Worm (Caenorhabditis elegans) whole organism, L3 larva: ENCODE results near the gene F54E4.4.

Experiments
- R02D3.7 ChIP-seq: fragments of 150-350 bp; optimal IDR thresholded peaks from 2 replicates; lab custom pipeline; 2014; ENCODE audit warnings: missing biosample characterization, missing genetic modification characterization
- ZK546.5 ChIP-seq: sonication (generic microtip); optimal IDR thresholded peaks from 2 replicates; lab custom pipeline; 2017; ENCODE audit warnings: missing biosample characterization, missing genetic modification characterization
- ceh-28 ChIP-seq: fragments of 150-350 bp; optimal IDR thresholded peaks from 2 replicates; lab custom pipeline; 2014; ENCODE audit warnings: missing biosample characterization, missing genetic modification reagents, missing genetic modification characterization
- ceh-82 ChIP-seq: fragments of 150-350 bp; optimal IDR thresholded peaks from 2 replicates; lab custom pipeline; 2014; ENCODE audit warnings: missing biosample characterization, missing genetic modification characterization
- ceh-9 ChIP-seq: sonication (generic microtip); optimal IDR thresholded peaks from 2 replicates; lab custom pipeline; 2018; ENCODE audit warnings: missing biosample characterization, missing genetic modification characterization
- egl-5 ChIP-seq: fragments of 150-350 bp; optimal IDR thresholded peaks from 2 replicates; lab custom pipeline; 2017; ENCODE audit warnings: missing biosample characterization, missing genetic modification reagents, missing genetic modification characterization, inconsistent platforms
- elt-2 ChIP-seq: sonication (generic microtip); optimal IDR thresholded peaks from 2 replicates; lab custom pipeline; 2016; ENCODE audit warnings: missing genetic modification reagents, mild to moderate bottlenecking, missing genetic modification characterization, missing compliant biosample characterization
- elt-3 ChIP-seq, 3 experiments: fragments of 150-350 bp in 1 of 3; sonication (generic microtip) in 2 of 3; optimal IDR thresholded peaks; 2 replicates in 2 of 3; 4 replicates in 1 of 3; lab custom pipeline; 2014 to 2017; ENCODE audit warnings: missing biosample characterization in 3 of 3, missing genetic modification characterization in 3 of 3
- fkh-10 ChIP-seq: sonication (generic microtip); optimal IDR thresholded peaks from 2 replicates; lab custom pipeline; 2017; ENCODE audit warnings: missing biosample characterization, missing genetic modification reagents, missing genetic modification characterization
- fkh-2 ChIP-seq: fragments of 150-350 bp; optimal IDR thresholded peaks from 2 replicates; lab custom pipeline; 2014; ENCODE audit warnings: missing biosample characterization, missing genetic modification reagents, missing genetic modification characterization
- fos-1 ChIP-seq: fragments of 150-350 bp; optimal IDR thresholded peaks from 2 replicates; lab custom pipeline; 2014; ENCODE audit warnings: missing biosample characterization, missing genetic modification characterization
- hmg-11 ChIP-seq: sonication (generic microtip); optimal IDR thresholded peaks from 2 replicates; lab custom pipeline; 2016; ENCODE audit warnings: missing genetic modification characterization, missing compliant biosample characterization
- jun-1 ChIP-seq: fragments of 150-350 bp; optimal IDR thresholded peaks from 2 replicates; lab custom pipeline; 2014; ENCODE audit warnings: missing biosample characterization, missing genetic modification reagents, missing genetic modification characterization
- lin-15B ChIP-seq: fragments of 150-350 bp; optimal IDR thresholded peaks from 2 replicates; lab custom pipeline; 2014; ENCODE audit warnings: missing biosample characterization, missing genetic modification characterization
- lin-39 ChIP-seq: fragments of 150-350 bp; optimal IDR thresholded peaks from 2 replicates; lab custom pipeline; 2018; ENCODE audit warnings: missing biosample characterization, missing genetic modification reagents, missing genetic modification characterization
- lsy-12 ChIP-seq: sonication (generic microtip); optimal IDR thresholded peaks from 2 replicates; lab custom pipeline; 2016; ENCODE audit warnings: mild to moderate bottlenecking, missing genetic modification characterization, missing compliant biosample characterization
- nfya-1 ChIP-seq: sonication (generic microtip); optimal IDR thresholded peaks from 2 replicates; lab custom pipeline; 2017; ENCODE audit warnings: missing genetic modification characterization, mild to moderate bottlenecking, missing compliant biosample characterization, antibody characterized with exemption, moderate library complexity; ENCODE audit not compliant: insufficient read depth
- nhr-11 ChIP-seq: fragments of 150-350 bp; optimal IDR thresholded peaks from 2 replicates; lab custom pipeline; 2014; ENCODE audit warnings: missing biosample characterization, missing genetic modification characterization
- nhr-12 ChIP-seq: fragments of 150-350 bp; optimal IDR thresholded peaks from 2 replicates; lab custom pipeline; 2014; ENCODE audit warnings: missing biosample characterization, missing genetic modification characterization
- nhr-25 ChIP-seq: sonication (generic microtip); optimal IDR thresholded peaks from 2 replicates; lab custom pipeline; 2017; ENCODE audit warnings: missing biosample characterization, missing genetic modification characterization
- nhr-43 ChIP-seq: sonication (generic microtip); optimal IDR thresholded peaks from 2 replicates; lab custom pipeline; 2016; ENCODE audit warnings: mild to moderate bottlenecking, missing genetic modification characterization, missing compliant biosample characterization; ENCODE audit not compliant: poor library complexity, severe bottlenecking
- nhr-67 ChIP-seq: fragments of 150-350 bp; optimal IDR thresholded peaks from 2 replicates; lab custom pipeline; 2014; ENCODE audit warnings: missing biosample characterization, missing genetic modification characterization
- nhr-76 ChIP-seq: fragments of 150-350 bp; sonication (generic microtip); optimal IDR thresholded peaks from 5 replicates; lab custom pipeline; 2014; ENCODE audit warnings: missing biosample characterization, missing genetic modification characterization
- pha-4 ChIP-seq: fragments of 150-350 bp; optimal IDR thresholded peaks from 2 replicates; lab custom pipeline; 2014; ENCODE audit warnings: missing biosample characterization, missing genetic modification reagents, missing genetic modification characterization
- pqm-1 ChIP-seq: fragments of 150-350 bp; optimal IDR thresholded peaks from 2 replicates; lab custom pipeline; 2017; ENCODE audit warnings: missing biosample characterization, missing genetic modification characterization, inconsistent platforms
- snpc-4 ChIP-seq: fragments of 150-350 bp; optimal IDR thresholded peaks from 2 replicates; lab custom pipeline; 2014; ENCODE audit warnings: missing biosample characterization, missing genetic modification characterization
- tbx-2 ChIP-seq: sonication (generic microtip); optimal IDR thresholded peaks from 2 replicates; lab custom pipeline; 2016; ENCODE audit warnings: mild to moderate bottlenecking, missing genetic modification characterization, missing compliant biosample characterization
- unc-39 ChIP-seq: sonication (generic microtip); optimal IDR thresholded peaks from 4 replicates; lab custom pipeline; 2017; ENCODE audit warnings: missing biosample characterization, missing genetic modification characterization

The F54E4.4 gene

DNA sequence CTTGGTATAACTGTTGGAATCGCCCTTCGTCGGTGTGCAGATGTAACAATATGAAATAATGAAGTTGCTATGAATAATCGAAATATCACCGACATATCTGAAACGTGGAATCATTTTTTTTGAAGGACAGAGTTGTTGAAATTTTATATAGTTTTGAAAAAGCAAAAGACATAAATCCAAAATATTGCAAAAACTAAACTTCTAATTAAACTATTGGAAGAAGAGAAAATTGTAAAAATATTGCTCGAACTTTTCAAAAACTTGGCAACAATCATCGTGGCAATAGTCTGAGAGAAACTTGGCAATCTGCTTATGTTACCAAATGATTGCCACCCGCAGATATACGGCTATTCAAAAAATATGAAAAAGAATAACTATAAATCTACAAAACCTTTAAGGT, at the start of gene F54E4.4:
TSS of gene F54E4.4 (minus strand) at position 101 of the 400 bp plus-strand sequence.
- TF ChIP-seq unc-39 (no peak), egl-5 (tag; lab: Kevin White, UChicago) (no peak), fos-1 (no peak), ceh-9 (tag; lab: Kevin White, UChicago) (no peak), lsy-12 (tag; lab: Kevin White, UChicago) (no peak)

ce11 chrX:14694633-14695177, 49.4 kb upstream of the F54E4.4 start:
- TF ChIP-seq lin-15B (tag; lab: Kevin White, UChicago) (no peak), fkh-10 (GFP tag; lab: Kevin White, UChicago) (peak; percentile 15)
- TF ChIP-seq, all 47 proteins: peak for 1

ce11 chrX:14692905-14693304, 47.6 kb upstream of the F54E4.4 start, which contains the start of gene sox-3:
Gene sox-3 (minus strand): TSS chrX:14693005.
- TF ChIP-seq nfya-1 (tag; lab: Kevin White, UChicago) (peak; percentile 51), nhr-25 (tag; lab: Kevin White, UChicago) (no peak), pqm-1 (tag; lab: Kevin White, UChicago) (no peak), pha-4 (no peak)

DNA sequence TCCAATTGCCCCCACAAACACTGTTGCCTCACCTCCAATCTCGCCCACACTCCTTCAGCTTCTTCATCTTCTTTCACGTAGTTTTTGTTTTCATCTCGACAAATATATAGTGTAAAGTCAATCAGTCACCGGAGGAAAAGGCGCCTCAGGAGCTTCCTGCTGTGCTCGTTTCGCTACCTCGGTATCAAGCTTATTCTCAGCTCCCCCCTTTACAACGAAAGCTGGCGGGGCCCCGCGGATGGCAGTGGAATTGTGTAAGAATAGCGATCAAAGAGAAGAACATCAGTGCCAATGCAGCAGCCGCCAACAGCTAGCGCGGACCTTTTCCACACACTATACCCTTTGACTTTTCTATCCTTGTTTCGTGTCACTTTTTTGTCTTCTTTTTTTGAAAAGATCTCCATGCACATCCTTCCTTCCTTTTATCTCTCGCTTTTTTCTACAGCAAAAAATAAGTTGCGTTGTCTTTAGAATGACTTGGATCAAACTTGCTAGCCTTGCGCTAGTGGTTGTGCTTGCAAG, 39.2 kb upstream of the F54E4.4 start, which contains the start of gene csq-1:
TSS of gene csq-1 (plus strand) at position 472 of the 522 bp plus-strand sequence.
- no peak for TF ChIP-seq tbx-2
- TF ChIP-seq ceh-28 (tag; lab: Kevin White, UChicago), result no peak
- TF ChIP-seq pha-4, result no peak
- TF ChIP-seq nfya-1 (tag; lab: Kevin White, UChicago), result peak; percentile 2
- TF ChIP-seq, all 47 proteins: peak for 1

DNA sequence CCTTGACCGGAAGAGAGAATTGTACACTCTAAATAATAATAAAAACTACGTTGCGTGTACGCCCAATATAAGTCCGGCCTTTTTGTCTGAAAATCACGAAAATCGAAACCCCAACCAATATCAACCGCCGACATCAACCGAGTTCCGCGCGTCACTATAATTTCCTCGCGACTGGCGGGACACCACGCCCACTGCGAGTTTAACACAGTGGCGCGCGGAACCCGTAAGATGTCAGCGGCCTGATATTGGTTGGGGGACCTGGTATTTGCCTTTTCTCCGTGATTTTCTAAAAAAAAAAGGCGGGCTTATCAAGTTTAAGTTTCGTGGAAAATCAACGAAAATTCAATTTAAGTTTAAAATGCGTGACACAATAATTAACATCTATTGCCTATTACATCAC, 35.2 kb upstream of the F54E4.4 start:
- peak; percentile 39 for TF ChIP-seq snpc-4
- TF ChIP-seq nhr-11, result no peak

DNA sequence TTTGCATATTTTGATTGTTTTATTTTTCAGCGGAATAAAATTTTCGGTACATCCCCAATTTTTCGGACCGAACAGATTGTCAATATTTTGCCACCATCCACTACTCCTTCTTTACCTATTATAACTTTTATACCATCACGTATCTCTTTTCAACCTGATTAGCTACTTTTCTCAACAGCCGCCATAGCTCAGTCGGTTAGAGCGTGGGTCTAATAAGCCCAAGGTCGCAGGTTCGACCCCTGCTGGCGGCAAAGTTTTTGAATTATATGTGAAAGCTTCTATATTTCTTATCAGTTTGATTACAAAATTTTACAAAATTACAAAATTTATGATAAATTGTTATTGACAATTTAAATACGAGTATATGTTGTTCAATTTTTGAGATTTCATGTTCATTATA, 33.7 kb upstream of the F54E4.4 start:
- TF ChIP-seq nhr-25 (tag; lab: Kevin White, UChicago) (peak; percentile 19), fkh-2 (tag; lab: Kevin White, UChicago) (no peak), nhr-76 (no peak), R02D3.7 (tag; lab: Kevin White, UChicago) (no peak), elt-2 (tag; lab: Kevin White, UChicago) (peak; percentile 17)

DNA sequence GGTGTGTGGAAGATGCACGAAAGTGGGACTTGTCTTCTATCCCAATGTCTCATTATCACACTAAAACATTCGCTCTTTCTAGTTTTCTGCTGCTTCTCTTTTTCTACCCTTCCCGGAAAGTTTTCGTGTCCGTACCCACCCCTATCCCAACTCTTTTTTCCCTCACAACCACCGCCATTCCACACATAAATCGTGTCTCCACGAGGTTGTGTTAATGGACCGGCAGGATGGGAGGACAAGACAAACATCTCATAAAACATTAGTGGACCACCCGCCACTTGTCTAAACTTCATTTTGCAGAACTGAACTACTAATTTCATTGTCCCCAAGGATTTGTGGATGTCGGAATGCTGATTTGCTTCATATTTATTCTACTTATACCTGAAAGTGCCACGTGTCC, 28.7 kb upstream of the F54E4.4 start, which contains the start of gene slt-1:
TSS of gene slt-1 (plus strand) at position 301 of the 400 bp plus-strand sequence.
- peak; percentile 72 for TF ChIP-seq egl-5 (tag; lab: Kevin White, UChicago)
- no peak for TF ChIP-seq pha-4
- TF ChIP-seq lin-15B (tag; lab: Kevin White, UChicago), result no peak
- no peak for TF ChIP-seq ZK546.5
- no peak for TF ChIP-seq lin-39
- TF ChIP-seq, all 47 proteins: peak for 1

ce11 chrX:14671300-14671699, 26.0 kb upstream of the F54E4.4 start:
- TF ChIP-seq jun-1 (tag; lab: Kevin White, UChicago) (no peak), nhr-12 (tag; lab: Kevin White, UChicago) (no peak), unc-39 (no peak), elt-3 (tag; optimal IDR thresholded peaks at IDR 0.05; lab: Kevin White, UChicago) (no peak), nhr-76 (no peak), lsy-12 (tag; lab: Kevin White, UChicago) (no peak), hmg-11 (tag; lab: Kevin White, UChicago) (no peak), nhr-67 (no peak), nfya-1 (tag; lab: Kevin White, UChicago) (no peak), ceh-82 (tag; lab: Kevin White, UChicago) (no peak), nhr-43 (tag; lab: Kevin White, UChicago) (no peak)
